Worm (Caenorhabditis elegans) whole organism, L4 larva: ENCODE results near the gene C30G12.1.

Source experiments
- F26F4.8 ChIP-seq: fragments of 200-800 bp; sonication (Bioruptor generic); conservative IDR thresholded peaks from 2 replicates; pipeline ENCODE4 v1.3.6; 2022; ENCODE audit warnings: missing genetic modification characterization, missing compliant biosample characterization
- R02D3.7 ChIP-seq: fragments of 150-350 bp; sonication (generic microtip); optimal IDR thresholded peaks from 3 replicates; lab custom pipeline; 2014; ENCODE audit warnings: missing biosample characterization, missing genetic modification characterization
- T20F7.1 ChIP-seq: fragments of 200-800 bp; sonication (Bioruptor generic); optimal IDR thresholded peaks from 2 replicates; lab custom pipeline; 2018; ENCODE audit warnings: mild to moderate bottlenecking, missing genetic modification characterization, missing compliant biosample characterization
- T26A8.4 ChIP-seq: fragments of 200-800 bp; sonication (Bioruptor generic); IDR thresholded peaks from 2 replicates; pipeline ENCODE4 v1.3.6; 2022; ENCODE audit warnings: missing genetic modification characterization, missing compliant biosample characterization
- Y5F2A.4 ChIP-seq: fragments of 200-800 bp; sonication (Bioruptor generic); optimal IDR thresholded peaks from 2 replicates; lab custom pipeline; 2018; ENCODE audit warnings: mild to moderate bottlenecking, missing genetic modification characterization, missing compliant biosample characterization
- ZK337.2 ChIP-seq: fragments of 200-800 bp; sonication (Bioruptor generic); IDR thresholded peaks from 2 replicates; pipeline ENCODE4 v1.3.6; 2022; ENCODE audit warnings: missing genetic modification reagents, missing genetic modification characterization, missing compliant biosample characterization
- ama-1 ChIP-seq: fragments of 150-350 bp; optimal IDR thresholded peaks from 2 replicates; lab custom pipeline; 2014; ENCODE audit warnings: inconsistent platforms, mixed read lengths
- attf-4 ChIP-seq: sonication (generic microtip); optimal IDR thresholded peaks from 3 replicates; lab custom pipeline; 2017; ENCODE audit warnings: missing biosample characterization, missing genetic modification characterization
- ceh-28 ChIP-seq: fragments of 150-350 bp; optimal IDR thresholded peaks from 2 replicates; lab custom pipeline; 2014; ENCODE audit warnings: missing biosample characterization, missing genetic modification reagents, missing genetic modification characterization
- ceh-32 ChIP-seq: sonication (generic microtip); optimal IDR thresholded peaks from 2 replicates; lab custom pipeline; 2016; ENCODE audit warnings: mild to moderate bottlenecking, missing genetic modification characterization, missing compliant biosample characterization; ENCODE audit not compliant: poor library complexity
- ceh-62 ChIP-seq: sonication (generic microtip); optimal IDR thresholded peaks from 2 replicates; lab custom pipeline; 2017; ENCODE audit warnings: missing biosample characterization, missing genetic modification characterization
- ces-1 ChIP-seq: fragments of 150-350 bp; sonication (generic microtip); optimal IDR thresholded peaks from 4 replicates; lab custom pipeline; 2014; ENCODE audit warnings: missing biosample characterization, missing genetic modification reagents, missing genetic modification characterization
- cey-2 ChIP-seq: sonication (generic microtip); optimal IDR thresholded peaks from 3 replicates; lab custom pipeline; 2017; ENCODE audit warnings: missing genetic modification characterization, mild to moderate bottlenecking, missing compliant biosample characterization, antibody characterized with exemption, borderline replicate concordance; ENCODE audit not compliant: insufficient read depth
- daf-19 ChIP-seq: fragments of 200-800 bp; sonication (Bioruptor generic); conservative IDR thresholded peaks from 2 replicates; pipeline ENCODE4 v1.3.6; 2022; ENCODE audit warnings: missing genetic modification characterization, missing compliant biosample characterization
- daf-8 ChIP-seq: fragments of 200-800 bp; sonication (Bioruptor generic); IDR thresholded peaks from 2 replicates; pipeline ENCODE4 v1.3.6; 2022; ENCODE audit warnings: missing genetic modification characterization, missing compliant biosample characterization
- dmd-6 ChIP-seq: fragments of 200-800 bp; sonication (Bioruptor generic); IDR thresholded peaks from 2 replicates; pipeline ENCODE4 v1.3.6; 2022; ENCODE audit warnings: missing genetic modification reagents, missing genetic modification characterization, missing compliant biosample characterization
- dmd-8 ChIP-seq: fragments of 200-800 bp; sonication (Bioruptor generic); IDR thresholded peaks from 2 replicates; pipeline ENCODE4 v1.3.6; 2022; ENCODE audit warnings: missing genetic modification characterization, missing compliant biosample characterization
- dmd-9 ChIP-seq: fragments of 200-800 bp; sonication (Bioruptor generic); IDR thresholded peaks from 2 replicates; pipeline ENCODE4 v1.3.6; 2022; ENCODE audit warnings: missing genetic modification reagents, missing genetic modification characterization, missing compliant biosample characterization
- fos-1 ChIP-seq: fragments of 150-350 bp; optimal IDR thresholded peaks from 2 replicates; lab custom pipeline; 2014; ENCODE audit warnings: missing biosample characterization, missing genetic modification characterization
- hlh-30 ChIP-seq: sonication (generic microtip); optimal IDR thresholded peaks from 2 replicates; lab custom pipeline; 2017; ENCODE audit warnings: antibody characterized with exemption, mild to moderate bottlenecking, missing genetic modification characterization, missing compliant biosample characterization; ENCODE audit not compliant: insufficient read depth
- lim-7 ChIP-seq: fragments of 200-800 bp; sonication (Bioruptor generic); IDR thresholded peaks from 2 replicates; pipeline ENCODE4 v1.3.6; 2022; ENCODE audit warnings: missing genetic modification characterization, missing compliant biosample characterization
- lin-1 ChIP-seq: fragments of 200-800 bp; sonication (Bioruptor generic); IDR thresholded peaks from 2 replicates; pipeline ENCODE4 v1.3.6; 2022; ENCODE audit warnings: missing genetic modification reagents, missing genetic modification characterization, missing compliant biosample characterization
- lin-13 ChIP-seq: fragments of 150-350 bp; optimal IDR thresholded peaks from 2 replicates; lab custom pipeline; 2014; ENCODE audit warnings: missing biosample characterization, missing genetic modification reagents, missing genetic modification characterization
- lin-15B ChIP-seq: fragments of 150-350 bp; sonication (generic microtip); optimal IDR thresholded peaks from 3 replicates; lab custom pipeline; 2014; ENCODE audit warnings: missing biosample characterization, missing genetic modification characterization
- lin-29 ChIP-seq: fragments of 200-800 bp; sonication (Bioruptor generic); IDR thresholded peaks from 2 replicates; pipeline ENCODE4 v1.3.6; 2022; ENCODE audit warnings: missing genetic modification reagents, missing genetic modification characterization, missing compliant biosample characterization
- lsy-2 ChIP-seq, 2 experiments: fragments of 150-350 bp in 1 of 2; sonication (generic microtip) in 1 of 2; optimal IDR thresholded peaks; 2 replicates each; lab custom pipeline; 2014 to 2017; ENCODE audit warnings: missing biosample characterization in 2 of 2, missing genetic modification characterization in 2 of 2
- madf-5 ChIP-seq, 2 experiments: fragments of 200-800 bp; sonication (Bioruptor generic); IDR thresholded peaks; 2 replicates each; pipeline ENCODE4 v1.3.6; 2022; ENCODE audit warnings: missing compliant biosample characterization in 2 of 2, missing genetic modification characterization in 2 of 2
- mdl-1 ChIP-seq, 2 experiments: fragments of 150-350 bp in 1 of 2; sonication (generic microtip) in 1 of 2; optimal IDR thresholded peaks; 2 replicates each; lab custom pipeline; 2014 to 2017; ENCODE audit warnings: missing biosample characterization in 2 of 2, missing genetic modification characterization in 2 of 2
- nhr-102 ChIP-seq: sonication (generic microtip); optimal IDR thresholded peaks from 2 replicates; lab custom pipeline; 2016; ENCODE audit warnings: mild to moderate bottlenecking, missing genetic modification characterization, moderate library complexity, missing compliant biosample characterization
- nhr-11 ChIP-seq: fragments of 150-350 bp; optimal IDR thresholded peaks from 2 replicates; lab custom pipeline; 2014; ENCODE audit warnings: missing biosample characterization, missing genetic modification characterization
- nhr-111 ChIP-seq: fragments of 200-800 bp; sonication (Bioruptor generic); optimal IDR thresholded peaks from 2 replicates; lab custom pipeline; 2018; ENCODE audit warnings: mild to moderate bottlenecking, missing genetic modification characterization, missing compliant biosample characterization
- nhr-237 ChIP-seq: sonication (generic microtip); optimal IDR thresholded peaks from 2 replicates; lab custom pipeline; 2017; ENCODE audit warnings: missing biosample characterization, missing genetic modification characterization
- nhr-41 ChIP-seq: fragments of 200-800 bp; sonication (Bioruptor generic); IDR thresholded peaks from 2 replicates; pipeline ENCODE4 v1.3.6; 2022; ENCODE audit warnings: missing genetic modification reagents, missing genetic modification characterization, missing compliant biosample characterization
- nhr-6 ChIP-seq: fragments of 150-350 bp; optimal IDR thresholded peaks from 2 replicates; lab custom pipeline; 2014; ENCODE audit warnings: missing biosample characterization, missing genetic modification characterization
- nhr-77 ChIP-seq: fragments of 150-350 bp; optimal IDR thresholded peaks from 2 replicates; lab custom pipeline; 2014; ENCODE audit warnings: missing biosample characterization, missing genetic modification characterization
- pha-4 ChIP-seq, 2 experiments: fragments of 150-350 bp in 1 of 2; fragments of 200-800 bp in 1 of 2; sonication (Bioruptor generic) in 1 of 2; IDR thresholded peaks in 1 of 2; optimal IDR thresholded peaks in 1 of 2; 2 replicates each; pipeline versions ENCODE4 v1.3.6 to Lab custom; 2014 to 2022; ENCODE audit warnings: missing genetic modification characterization in 2 of 2, missing genetic modification reagents in 2 of 2, missing biosample characterization in 1 of 2, missing compliant biosample characterization in 1 of 2
- php-3 ChIP-seq: fragments of 200-800 bp; sonication (Bioruptor generic); IDR thresholded peaks from 2 replicates; pipeline ENCODE4 v1.3.6; 2022; ENCODE audit warnings: missing genetic modification reagents, missing genetic modification characterization, missing compliant biosample characterization
- pqm-1 ChIP-seq: sonication (generic microtip); optimal IDR thresholded peaks from 2 replicates; lab custom pipeline; 2017; ENCODE audit warnings: missing biosample characterization, missing genetic modification characterization
- saeg-2 ChIP-seq: fragments of 200-800 bp; sonication (Bioruptor generic); IDR thresholded peaks from 2 replicates; pipeline ENCODE4 v1.3.6; 2022; ENCODE audit warnings: missing genetic modification reagents, missing genetic modification characterization, missing compliant biosample characterization
- snpc-1.2 ChIP-seq: fragments of 200-800 bp; sonication (Bioruptor generic); IDR thresholded peaks from 2 replicates; pipeline ENCODE4 v1.3.6; 2022; ENCODE audit warnings: missing genetic modification reagents, missing genetic modification characterization, missing compliant biosample characterization
- snpc-4 ChIP-seq: fragments of 150-350 bp; optimal IDR thresholded peaks from 2 replicates; lab custom pipeline; 2014; ENCODE audit warnings: missing biosample characterization, missing genetic modification characterization
- unc-130 ChIP-seq: sonication (generic microtip); optimal IDR thresholded peaks from 2 replicates; lab custom pipeline; 2016; ENCODE audit warnings: missing genetic modification reagents, missing genetic modification characterization, missing compliant biosample characterization
- vab-7 ChIP-seq: fragments of 200-800 bp; sonication (Bioruptor generic); IDR thresholded peaks from 2 replicates; pipeline ENCODE4 v1.3.6; 2022; ENCODE audit warnings: missing genetic modification reagents, missing genetic modification characterization, missing compliant biosample characterization
- zag-1 ChIP-seq: fragments of 150-350 bp; optimal IDR thresholded peaks from 2 replicates; lab custom pipeline; 2014; ENCODE audit warnings: missing biosample characterization, missing genetic modification characterization
- zfp-2 ChIP-seq: sonication (generic microtip); optimal IDR thresholded peaks from 2 replicates; lab custom pipeline; 2016; ENCODE audit warnings: mild to moderate bottlenecking, missing genetic modification characterization, missing compliant biosample characterization

C30G12.1 gene

DNA sequence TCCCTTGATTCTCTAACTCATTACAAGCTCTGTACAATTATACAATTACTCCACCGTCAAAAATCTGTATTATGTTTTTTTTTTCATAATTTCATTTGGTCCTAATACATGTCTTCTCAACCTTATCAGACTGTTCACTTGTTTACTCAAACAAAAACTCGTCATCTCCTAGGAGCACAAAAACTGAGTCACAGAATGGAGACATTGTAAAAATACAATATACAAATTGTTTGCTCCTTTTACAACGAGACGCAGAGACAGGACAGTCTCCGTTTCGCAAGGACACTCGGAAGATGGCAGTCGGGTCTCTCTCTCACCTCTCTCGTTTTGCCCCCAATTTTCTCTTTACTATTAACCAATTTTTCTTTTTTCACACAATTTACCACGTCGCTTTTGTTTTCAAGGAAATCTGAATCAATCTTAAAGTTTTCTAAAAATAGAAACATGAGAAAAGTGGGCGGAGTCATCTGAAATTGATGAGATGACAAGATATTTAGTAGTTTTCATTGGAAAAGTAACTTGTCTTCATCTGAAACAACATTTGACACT lies 43.5 kb upstream of the C30G12.1 start, which contains the start of gene F32A5.8 (continued):
- TF ChIP-seq mdl-1 (tag; optimal IDR thresholded peaks at IDR 0.05; lab: Kevin White, UChicago) = peak in 1 of 2 experiments; percentile 17
- TF ChIP-seq R02D3.7 = no peak
- no peak for TF ChIP-seq ceh-62 (tag; lab: Kevin White, UChicago)
- TF ChIP-seq nhr-102 (tag; lab: Kevin White, UChicago) = peak; percentile 51
- TF ChIP-seq lin-1 (GFP tag; lab: Robert Waterston, UW) = no peak
- no peak for TF ChIP-seq ZK337.2 (GFP tag; lab: Robert Waterston, UW)
- TF ChIP-seq vab-7 (GFP tag; lab: Robert Waterston, UW) = no peak
- peak; percentile 45 for TF ChIP-seq ama-1 (lab: Kevin White, UChicago)
- no peak for TF ChIP-seq zfp-2
- no peak for TF ChIP-seq F26F4.8
- TF ChIP-seq T26A8.4 (GFP tag; lab: Robert Waterston, UW) = no peak
- peak; percentile 72 for TF ChIP-seq dmd-6 (GFP tag; lab: Robert Waterston, UW)
- TF ChIP-seq Y5F2A.4 (GFP tag; lab: Kevin White, UChicago) = no peak
- TF ChIP-seq nhr-237 (tag; lab: Kevin White, UChicago) = no peak
- TF ChIP-seq madf-5 (GFP tag; IDR thresholded peaks at IDR 0.05; lab: Robert Waterston, UW) = no peak
- no peak for TF ChIP-seq lin-15B (tag; lab: Kevin White, UChicago)
- no peak for TF ChIP-seq cey-2 (tag; lab: Kevin White, UChicago)
- no peak for TF ChIP-seq snpc-1.2 (GFP tag; lab: Robert Waterston, UW)
- TF ChIP-seq pha-4 (GFP tag; IDR thresholded peaks at IDR 0.05; lab: Robert Waterston, UW) = no peak
- peak; percentile 81 for TF ChIP-seq pha-4 (tag; optimal IDR thresholded peaks at IDR 0.05; lab: Kevin White, UChicago)
- TF ChIP-seq nhr-77 (tag; lab: Kevin White, UChicago) = peak; percentile 54
- no peak for TF ChIP-seq attf-4 (tag; lab: Kevin White, UChicago)
- TF ChIP-seq fos-1 = no peak
- no peak for TF ChIP-seq nhr-111 (GFP tag; lab: Kevin White, UChicago)
- no peak for TF ChIP-seq saeg-2
- TF ChIP-seq ceh-32 = no peak
- no peak for TF ChIP-seq daf-19 (GFP tag; lab: Robert Waterston, UW)
- TF ChIP-seq zag-1 = no peak
- no peak for TF ChIP-seq php-3
- peak; percentile 69 for TF ChIP-seq pqm-1 (tag; lab: Kevin White, UChicago)
- TF ChIP-seq nhr-6 (tag; lab: Kevin White, UChicago) = peak; percentile 76
- TF ChIP-seq lsy-2 (tag; optimal IDR thresholded peaks at IDR 0.05; lab: Kevin White, UChicago) = peak in 1 of 2 experiments; percentile 51
- TF ChIP-seq nhr-41 = no peak
- TF ChIP-seq lin-29 = no peak
- no peak for TF ChIP-seq lin-13
- peak; percentile 0 for TF ChIP-seq hlh-30
- peak; percentile 64 for TF ChIP-seq T20F7.1 (GFP tag; lab: Kevin White, UChicago)
- no peak for TF ChIP-seq unc-130 (GFP tag; lab: Kevin White, UChicago)
- TF ChIP-seq dmd-9 = no peak
- TF ChIP-seq, all 104 proteins: peak for 17

DNA sequence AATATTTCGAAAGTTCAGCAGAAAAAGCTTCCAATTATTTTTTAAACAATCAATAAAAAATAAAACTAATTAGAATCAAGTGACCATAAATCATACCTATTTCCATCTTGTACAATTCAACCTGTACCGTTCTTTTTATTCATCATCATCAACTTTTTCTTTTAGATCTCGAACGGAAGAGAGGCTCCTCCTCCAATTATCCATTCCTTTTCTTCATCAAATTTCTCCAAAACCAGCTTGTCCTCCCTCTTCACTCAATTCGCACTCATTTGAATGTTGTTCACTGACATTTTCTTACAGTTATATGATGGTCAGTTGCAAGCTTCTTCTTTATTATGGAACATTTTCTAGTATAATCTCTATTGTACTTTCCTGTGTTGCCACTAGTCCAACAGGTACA lies 37.3 kb upstream of the C30G12.1 start, which contains the start of gene C30G12.4:
TSS of gene C30G12.4 (plus strand) at position 301 of the 400 bp plus-strand sequence.
- TF ChIP-seq dmd-8 = no peak
- no peak for TF ChIP-seq snpc-1.2 (GFP tag; lab: Robert Waterston, UW)
- TF ChIP-seq attf-4 (tag; lab: Kevin White, UChicago) = no peak
- TF ChIP-seq nhr-11 (tag; lab: Kevin White, UChicago) = no peak
- no peak for TF ChIP-seq snpc-4 (tag; lab: Kevin White, UChicago)
- TF ChIP-seq ces-1 (GFP tag; lab: Kevin White, UChicago) = no peak
- TF ChIP-seq daf-8 = no peak
- TF ChIP-seq ceh-28 = no peak
- no peak for TF ChIP-seq lim-7 (GFP tag; lab: Robert Waterston, UW)
- TF ChIP-seq T26A8.4 (GFP tag; lab: Robert Waterston, UW) = no peak
- no peak for TF ChIP-seq ZK337.2 (GFP tag; lab: Robert Waterston, UW)
